Worm (Caenorhabditis elegans) whole organism, late embryonic: ENCODE data around the gene ints-13.

Source experiments
- C08G9.2 ChIP-seq: sonication (generic microtip); optimal IDR thresholded peaks from 2 replicates; lab custom pipeline; 2016; ENCODE audit warnings: mild to moderate bottlenecking, missing genetic modification characterization, moderate library complexity, missing compliant biosample characterization
- C38D4.7 ChIP-seq: fragments of 200-800 bp; sonication (Bioruptor generic); optimal IDR thresholded peaks from 2 replicates; lab custom pipeline; 2018; ENCODE audit warnings: mild to moderate bottlenecking, missing genetic modification characterization, moderate library complexity, missing compliant biosample characterization
- K02D7.2 ChIP-seq: sonication (generic microtip); optimal IDR thresholded peaks from 2 replicates; lab custom pipeline; 2017; ENCODE audit warnings: mild to moderate bottlenecking, missing genetic modification characterization, missing compliant biosample characterization
- K09A11.1 ChIP-seq: sonication (generic microtip); optimal IDR thresholded peaks from 2 replicates; lab custom pipeline; 2017; ENCODE audit warnings: antibody characterized with exemption, mild to moderate bottlenecking, missing genetic modification characterization, missing compliant biosample characterization; ENCODE audit not compliant: insufficient read depth
- ahr-1 ChIP-seq: sonication (generic microtip); optimal IDR thresholded peaks from 2 replicates; lab custom pipeline; 2016; ENCODE audit warnings: missing genetic modification characterization, missing compliant biosample characterization
- ama-1 ChIP-seq: fragments of 150-350 bp; optimal IDR thresholded peaks from 2 replicates; lab custom pipeline; 2014
- ceh-14 ChIP-seq: sonication (generic microtip); optimal IDR thresholded peaks from 2 replicates; lab custom pipeline; 2016; ENCODE audit warnings: missing genotype, missing genetic modification characterization, missing compliant biosample characterization
- ceh-18 ChIP-seq: sonication (generic microtip); optimal IDR thresholded peaks from 2 replicates; lab custom pipeline; 2016; ENCODE audit warnings: missing genetic modification characterization, missing compliant biosample characterization
- ceh-22 ChIP-seq: sonication (generic microtip); optimal IDR thresholded peaks from 2 replicates; lab custom pipeline; 2017; ENCODE audit warnings: missing biosample characterization, missing genetic modification characterization
- ceh-31 ChIP-seq: sonication (generic microtip); optimal IDR thresholded peaks from 2 replicates; lab custom pipeline; 2016; ENCODE audit warnings: missing genetic modification characterization, missing compliant biosample characterization
- ceh-34 ChIP-seq: sonication (generic microtip); optimal IDR thresholded peaks from 2 replicates; lab custom pipeline; 2016; ENCODE audit warnings: mild to moderate bottlenecking, missing genetic modification characterization, missing compliant biosample characterization
- ceh-48 ChIP-seq: sonication (generic microtip); optimal IDR thresholded peaks from 2 replicates; lab custom pipeline; 2016; ENCODE audit warnings: missing genetic modification characterization, inconsistent platforms, missing compliant biosample characterization
- ceh-9 ChIP-seq: sonication (generic microtip); optimal IDR thresholded peaks from 2 replicates; lab custom pipeline; 2016; ENCODE audit warnings: mild to moderate bottlenecking, missing genetic modification characterization, inconsistent platforms, missing compliant biosample characterization
- dve-1 ChIP-seq: sonication (generic microtip); optimal IDR thresholded peaks from 2 replicates; lab custom pipeline; 2017; ENCODE audit warnings: antibody characterized with exemption, mild to moderate bottlenecking, missing genetic modification characterization, missing compliant biosample characterization
- elt-2 ChIP-seq: sonication (generic microtip); optimal IDR thresholded peaks from 2 replicates; lab custom pipeline; 2016; ENCODE audit warnings: missing genetic modification reagents, missing genetic modification characterization, missing compliant biosample characterization
- elt-4 ChIP-seq: sonication (generic microtip); optimal IDR thresholded peaks from 2 replicates; lab custom pipeline; 2016; ENCODE audit warnings: missing genetic modification characterization, missing compliant biosample characterization
- ets-4 ChIP-seq: sonication (generic microtip); optimal IDR thresholded peaks from 2 replicates; lab custom pipeline; 2016; ENCODE audit warnings: missing genetic modification characterization, missing compliant biosample characterization
- gmeb-2 ChIP-seq: sonication (generic microtip); optimal IDR thresholded peaks from 2 replicates; lab custom pipeline; 2016; ENCODE audit warnings: missing genetic modification characterization, inconsistent platforms, missing compliant biosample characterization
- hlh-30 ChIP-seq: sonication (generic microtip); optimal IDR thresholded peaks from 2 replicates; lab custom pipeline; 2017; ENCODE audit warnings: antibody characterized with exemption, missing genetic modification characterization, missing compliant biosample characterization; ENCODE audit not compliant: insufficient read depth
- hlh-6 ChIP-seq: sonication (generic microtip); optimal IDR thresholded peaks from 2 replicates; lab custom pipeline; 2016; ENCODE audit warnings: missing genotype, missing genetic modification characterization, missing compliant biosample characterization
- lin-11 ChIP-seq: fragments of 200-800 bp; sonication (Bioruptor generic); optimal IDR thresholded peaks from 2 replicates; lab custom pipeline; 2018; ENCODE audit warnings: mild to moderate bottlenecking, missing genetic modification characterization, missing compliant biosample characterization
- npax-4 ChIP-seq: sonication (generic microtip); optimal IDR thresholded peaks from 2 replicates; lab custom pipeline; 2016; ENCODE audit warnings: missing genetic modification characterization, missing compliant biosample characterization
- pat-9 ChIP-seq: fragments of 200-800 bp; sonication (Bioruptor generic); optimal IDR thresholded peaks from 2 replicates; lab custom pipeline; 2018; ENCODE audit warnings: mild to moderate bottlenecking, missing genetic modification characterization, moderate library complexity, missing compliant biosample characterization
- pax-1 ChIP-seq: fragments of 150-350 bp; optimal IDR thresholded peaks from 2 replicates; lab custom pipeline; 2014; ENCODE audit warnings: missing biosample characterization, missing genetic modification characterization
- pha-2 ChIP-seq: sonication (generic microtip); optimal IDR thresholded peaks from 2 replicates; lab custom pipeline; 2017; ENCODE audit warnings: mild to moderate bottlenecking, missing genetic modification characterization, missing compliant biosample characterization
- pha-4 ChIP-seq: fragments of 150-350 bp; optimal IDR thresholded peaks from 2 replicates; lab custom pipeline; 2018; ENCODE audit warnings: missing biosample characterization, missing genetic modification reagents, missing genetic modification characterization
- pros-1 ChIP-seq: fragments of 150-350 bp; optimal IDR thresholded peaks from 2 replicates; lab custom pipeline; 2014; ENCODE audit warnings: missing biosample characterization, missing genetic modification reagents, missing genetic modification characterization
- ref-2 ChIP-seq: sonication (generic microtip); optimal IDR thresholded peaks from 2 replicates; lab custom pipeline; 2016; ENCODE audit warnings: missing genetic modification characterization, missing compliant biosample characterization
- sdc-2 ChIP-seq: sonication (generic microtip); optimal IDR thresholded peaks from 2 replicates; lab custom pipeline; 2016; ENCODE audit warnings: missing genotype, missing genetic modification characterization, missing compliant biosample characterization
- syd-9 ChIP-seq: sonication (generic microtip); optimal IDR thresholded peaks from 2 replicates; lab custom pipeline; 2016; ENCODE audit warnings: mild to moderate bottlenecking, missing genetic modification characterization, moderate library complexity, missing compliant biosample characterization
- unc-3 ChIP-seq, 2 experiments: fragments of 200-800 bp in 1 of 2; sonication (Bioruptor generic) in 1 of 2; sonication (generic microtip) in 1 of 2; conservative IDR thresholded peaks in 1 of 2; optimal IDR thresholded peaks in 1 of 2; 2 replicates each; pipeline versions ENCODE4 v1.3.6 to Lab custom; 2016 to 2022; ENCODE audit warnings: missing compliant biosample characterization in 2 of 2, missing genetic modification characterization in 2 of 2, missing genetic modification reagents in 1 of 2
- unc-42 ChIP-seq: sonication (generic microtip); optimal IDR thresholded peaks from 2 replicates; lab custom pipeline; 2016; ENCODE audit warnings: missing genotype, missing genetic modification characterization, missing compliant biosample characterization
- unc-55 ChIP-seq: sonication (generic microtip); optimal IDR thresholded peaks from 2 replicates; lab custom pipeline; 2017; ENCODE audit warnings: missing biosample characterization, missing genetic modification reagents, missing genetic modification characterization
- unc-86 ChIP-seq: sonication (generic microtip); optimal IDR thresholded peaks from 2 replicates; lab custom pipeline; 2016; ENCODE audit warnings: missing genetic modification characterization, missing compliant biosample characterization
- zip-5 ChIP-seq: sonication (generic microtip); optimal IDR thresholded peaks from 2 replicates; lab custom pipeline; 2016; ENCODE audit warnings: missing genetic modification characterization, missing compliant biosample characterization

Gene ints-13

DNA sequence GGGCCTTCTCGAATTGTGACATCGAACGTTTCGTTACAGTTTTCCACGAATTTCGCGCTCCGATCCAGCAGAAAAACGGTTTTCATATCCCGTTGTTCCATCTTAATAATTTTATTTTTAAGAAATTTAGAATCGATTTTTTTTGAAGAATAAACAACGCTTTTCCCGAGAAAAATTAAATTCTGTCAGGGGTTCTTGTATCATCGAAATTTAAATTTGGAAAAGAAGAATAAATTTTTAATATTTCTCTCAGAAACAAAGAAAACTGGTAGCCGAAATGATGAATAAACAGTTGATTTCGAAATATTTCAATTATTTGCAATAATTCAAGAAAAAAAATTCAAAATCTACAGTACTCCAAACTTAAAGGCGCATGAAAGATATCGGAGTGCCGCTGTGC, at the start of gene ints-13:
Gene ints-13, minus strand, starts transcription at position 101 of the 400 bp plus-strand sequence.
- TF ChIP-seq elt-4 (tag; lab: Kevin White, UChicago) (no peak), K02D7.2 (no peak), elt-2 (tag; lab: Kevin White, UChicago) (no peak), ref-2 (tag; lab: Kevin White, UChicago) (no peak), syd-9 (tag; lab: Kevin White, UChicago) (no peak), unc-55 (no peak), ceh-18 (tag; lab: Kevin White, UChicago) (no peak), ama-1 (lab: Kevin White, UChicago) (no peak), ahr-1 (no peak), gmeb-2 (no peak), K09A11.1 (tag; lab: Kevin White, UChicago) (no peak)
- TF ChIP-seq, all 69 proteins: peak for 0

DNA sequence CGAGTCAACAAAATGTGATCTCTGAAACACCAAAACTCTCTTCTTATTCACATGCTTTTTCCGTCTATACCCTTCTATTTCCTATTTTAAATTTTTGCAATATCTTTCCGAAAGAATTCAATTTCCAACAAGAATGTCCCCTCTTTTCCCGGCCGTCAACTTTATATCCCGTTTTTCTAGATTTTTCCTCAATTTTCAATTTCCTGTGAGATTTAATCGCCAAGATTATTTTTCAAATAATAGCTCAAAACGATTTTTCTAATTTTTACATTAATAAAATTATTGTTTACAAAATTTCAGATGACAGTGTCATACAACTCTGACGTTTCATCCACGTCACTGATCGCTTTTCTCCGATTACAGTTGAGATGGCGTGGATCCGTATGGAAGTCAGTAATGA, 46.1 kb upstream of the ints-13 start, which contains the start of gene best-19:
Gene best-19, plus strand, starts transcription at position 301 of the 400 bp plus-strand sequence.
- TF ChIP-seq unc-42 (peak; percentile 52), npax-4 (tag; lab: Kevin White, UChicago) (no peak)

DNA sequence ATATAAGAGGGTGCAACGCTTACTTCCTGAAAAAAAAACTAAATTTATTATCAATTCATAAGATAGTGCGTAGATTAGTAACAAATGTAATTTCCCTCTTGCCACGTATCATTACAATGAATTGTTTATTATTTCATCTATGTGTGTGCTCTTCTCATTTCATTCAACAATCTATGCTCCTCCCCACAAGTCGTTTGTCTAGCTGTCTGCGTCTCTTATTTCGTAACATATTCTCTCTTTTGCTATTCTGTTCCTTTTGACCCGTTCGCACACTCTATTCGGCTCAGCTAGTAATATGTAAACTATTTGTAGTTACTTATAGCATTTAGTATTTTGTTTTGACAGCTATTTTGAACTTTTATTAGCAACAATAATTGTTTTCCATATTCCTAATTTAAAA, 44.8 kb upstream of the ints-13 start:
- TF ChIP-seq pha-2 (tag; lab: Kevin White, UChicago) = no peak
- no peak for TF ChIP-seq elt-4 (tag; lab: Kevin White, UChicago)
- no peak for TF ChIP-seq sdc-2 (tag; lab: Kevin White, UChicago)
- TF ChIP-seq pax-1 (tag; lab: Kevin White, UChicago) = no peak
- no peak for TF ChIP-seq pat-9 (tag; lab: Kevin White, UChicago)
- TF ChIP-seq K09A11.1 (tag; lab: Kevin White, UChicago) = no peak
- TF ChIP-seq C38D4.7 (GFP tag; lab: Kevin White, UChicago) = no peak
- no peak for TF ChIP-seq ets-4 (tag; lab: Kevin White, UChicago)

DNA sequence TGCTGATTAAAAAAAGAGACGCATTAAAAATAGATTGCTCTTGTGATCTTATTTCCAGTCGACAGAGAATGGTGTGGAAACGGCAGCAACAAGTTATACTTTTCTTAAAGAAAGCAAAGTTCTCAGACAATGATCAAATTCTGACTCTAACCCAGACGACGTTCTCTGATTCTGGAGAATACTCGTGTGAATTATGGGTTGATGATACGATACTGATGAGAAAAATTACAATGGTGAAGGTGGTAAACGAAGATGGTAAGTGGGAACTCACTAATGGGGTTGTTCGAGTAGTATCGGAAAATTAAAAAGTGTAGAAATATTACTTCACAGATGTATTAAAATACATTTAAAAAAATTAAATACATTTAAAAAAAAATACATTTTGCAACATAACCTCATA, 41.0 kb upstream of the ints-13 start:
- TF ChIP-seq ceh-22 (tag; lab: Kevin White, UChicago) = no peak
- no peak for TF ChIP-seq hlh-6
- no peak for TF ChIP-seq lin-11 (tag; lab: Kevin White, UChicago)
- no peak for TF ChIP-seq C38D4.7 (GFP tag; lab: Kevin White, UChicago)
- no peak for TF ChIP-seq ref-2 (tag; lab: Kevin White, UChicago)
- TF ChIP-seq ceh-9 (tag; lab: Kevin White, UChicago) = no peak
- no peak for TF ChIP-seq dve-1 (tag; lab: Kevin White, UChicago)
- no peak for TF ChIP-seq pat-9 (tag; lab: Kevin White, UChicago)
- TF ChIP-seq unc-86 (tag; lab: Kevin White, UChicago) = no peak
- no peak for TF ChIP-seq pha-4 (tag; lab: Kevin White, UChicago)
- no peak for TF ChIP-seq ceh-34 (tag; lab: Kevin White, UChicago)
- TF ChIP-seq ceh-48 (tag; lab: Kevin White, UChicago) = no peak
- no peak for TF ChIP-seq pros-1 (tag; lab: Kevin White, UChicago)
- no peak for TF ChIP-seq ceh-14 (tag; lab: Kevin White, UChicago)
- TF ChIP-seq unc-3 (GFP tag; conservative IDR thresholded peaks at IDR 0.05; lab: Robert Waterston, UW) = no peak
- no peak for TF ChIP-seq unc-3 (tag; optimal IDR thresholded peaks at IDR 0.05; lab: Kevin White, UChicago)
- no peak for TF ChIP-seq ceh-31
- TF ChIP-seq zip-5 = no peak

DNA sequence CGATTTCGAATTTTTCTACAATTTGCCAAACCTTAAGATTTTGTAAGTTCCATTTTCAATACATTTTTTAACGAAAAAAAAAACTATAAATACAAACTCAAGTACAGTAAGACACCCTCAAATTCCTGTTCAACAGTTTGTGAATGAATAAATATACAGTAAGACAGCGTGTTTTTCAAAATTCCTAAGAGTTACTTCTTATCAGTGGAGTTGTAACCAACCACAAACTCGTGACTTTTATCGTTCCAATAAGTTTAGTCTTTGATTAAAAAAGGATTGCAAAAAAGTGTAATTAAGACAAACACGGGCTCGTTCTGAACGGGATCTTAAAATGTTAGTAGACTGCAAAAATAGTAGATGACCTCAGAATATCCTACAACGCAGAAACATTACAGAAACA, 37.9 kb upstream of the ints-13 start:
- TF ChIP-seq C08G9.2 (tag; lab: Kevin White, UChicago) = no peak
- TF ChIP-seq hlh-30 (tag; lab: Kevin White, UChicago) = no peak
- TF ChIP-seq, all 69 proteins: peak for 0
